Fruit fly (Drosophila melanogaster) whole organism, pupa: ENCODE measurements around the gene CG14340.

Experiments used
- CG10348 ChIP-seq: fragments of 200-800 bp; sonication (Bioruptor generic); IDR thresholded peaks from 2 replicates; pipeline ENCODE4 v1.3.6; 2022; ENCODE audit warnings: missing biosample characterization, missing genetic modification characterization
- CG8159 ChIP-seq: fragments of 200-800 bp; sonication (Bioruptor generic); optimal IDR thresholded peaks from 3 replicates; lab custom pipeline; 2018; ENCODE audit warnings: missing biosample characterization, mild to moderate bottlenecking, missing genetic modification characterization, moderate library complexity
- CG8301 ChIP-seq: fragments of 200-800 bp; sonication (Bioruptor generic); optimal IDR thresholded peaks from 2 replicates; lab custom pipeline; 2018; ENCODE audit warnings: missing biosample characterization, mild to moderate bottlenecking, missing genetic modification characterization
- EcR ChIP-seq: fragments of 200-800 bp; sonication (Bioruptor generic); optimal IDR thresholded peaks from 3 replicates; lab custom pipeline; 2019; ENCODE audit warnings: missing biosample characterization, missing genetic modification characterization, mild to moderate bottlenecking, moderate library complexity, missing genetic modification reagents

DNA sequence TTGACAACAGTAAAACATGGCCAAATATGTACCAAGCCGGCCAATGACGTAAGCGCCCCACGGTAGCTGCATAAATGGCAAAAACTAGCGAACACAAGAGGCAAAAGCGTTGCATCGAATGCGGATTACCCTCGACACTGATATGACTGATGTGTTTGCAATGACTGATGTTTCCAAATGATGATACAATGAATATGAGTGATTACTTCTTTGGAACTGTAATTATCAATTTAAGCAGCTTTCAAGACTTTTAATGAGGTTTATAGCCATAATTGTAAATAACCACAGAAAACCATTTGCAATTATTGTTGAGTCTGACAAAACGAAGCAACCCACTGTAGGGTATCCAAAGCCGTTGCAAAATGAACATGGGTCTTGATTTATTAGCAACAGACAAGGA, 39.2 kb upstream of the CG14340 start:
- TF ChIP-seq CG10348: no peak
- peak; percentile 33 for TF ChIP-seq CG8301 (tag; lab: Kevin White, UChicago)
- TF ChIP-seq EcR (GFP tag; lab: Kevin White, UChicago): no peak
- TF ChIP-seq CG8159 (tag; lab: Kevin White, UChicago): no peak
